Fruit fly (Drosophila melanogaster): ENCODE data around the gene CG17600.

CG17600 gene

DNA sequence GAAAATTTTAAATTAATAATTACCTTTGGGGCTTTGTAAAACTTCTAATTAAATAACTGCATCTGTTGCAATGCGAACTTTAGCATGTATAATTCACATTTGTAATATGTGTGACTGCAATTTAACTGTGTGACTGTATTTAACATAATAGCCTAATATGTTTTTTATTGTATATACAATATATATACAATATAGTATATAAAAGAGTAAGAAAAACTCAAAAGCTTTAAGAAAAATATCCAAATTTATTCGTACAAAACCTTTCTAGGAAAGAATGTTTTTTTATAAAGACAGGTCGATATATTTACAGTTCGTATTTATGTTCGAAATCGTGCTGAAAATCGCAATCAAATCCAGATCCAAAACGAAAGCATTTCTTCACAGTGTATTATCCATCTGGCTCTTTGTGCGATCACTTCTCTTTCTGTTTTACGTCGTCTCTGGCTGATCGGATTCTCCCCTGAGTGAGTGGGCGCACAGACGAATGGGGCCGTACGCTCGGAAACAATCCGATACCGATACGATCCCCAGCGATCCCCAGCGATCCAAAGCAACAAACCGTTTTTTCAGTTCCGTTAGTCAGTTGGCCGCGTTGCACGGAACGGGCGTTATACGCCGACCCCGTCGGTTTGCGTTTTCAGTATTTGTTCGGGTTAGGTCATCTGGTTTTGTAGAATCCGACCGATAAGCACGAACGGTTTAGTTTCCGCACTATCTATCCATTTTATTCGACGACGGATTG lies 23.8 kb upstream of the CG17600 start (continued):
- no peak for TF ChIP-seq dm (GFP tag; optimal IDR thresholded peaks at IDR 0.05)
- TF ChIP-seq nom (GFP tag; optimal IDR thresholded peaks at IDR 0.05), result no peak
- TF ChIP-seq odd (GFP tag; optimal IDR thresholded peaks at IDR 0.05), result peak; percentile 38
- no peak for TF ChIP-seq Bdp1 (GFP tag; optimal IDR thresholded peaks at IDR 0.05)
- TF ChIP-seq Lhr (GFP tag; optimal IDR thresholded peaks at IDR 0.05), result no peak
- TF ChIP-seq p53 (GFP tag; optimal IDR thresholded peaks at IDR 0.05), result no peak
- TF ChIP-seq Taf1 (GFP tag; IDR thresholded peaks at IDR 0.05), result no peak
- TF ChIP-seq aop (GFP tag; IDR thresholded peaks at IDR 0.05), result no peak
- peak; percentile 17 for TF ChIP-seq CG2875 (GFP tag; optimal IDR thresholded peaks at IDR 0.05)
- TF ChIP-seq D19A (tag; optimal IDR thresholded peaks at IDR 0.05), result peak; percentile 62
- TF ChIP-seq CG4707 (GFP tag; optimal IDR thresholded peaks at IDR 0.05), result no peak
- 0 out of 2 replicates have a peak, but pooled peaks have one; percentile 31 for TF ChIP-seq sisA (GFP tag; IDR thresholded peaks at IDR 0.05)
- peak in 1 of 3 experiments; percentile 68 for TF ChIP-seq lola (GFP tag; optimal IDR thresholded peaks at IDR 0.05)
- no peak for TF ChIP-seq GATAe (GFP tag; conservative IDR thresholded peaks at IDR 0.05)
- TF ChIP-seq CG10209 (GFP tag; optimal IDR thresholded peaks at IDR 0.05), result peak; percentile 73
- no peak for TF ChIP-seq NFAT (GFP tag; IDR thresholded peaks at IDR 0.05)

DNA sequence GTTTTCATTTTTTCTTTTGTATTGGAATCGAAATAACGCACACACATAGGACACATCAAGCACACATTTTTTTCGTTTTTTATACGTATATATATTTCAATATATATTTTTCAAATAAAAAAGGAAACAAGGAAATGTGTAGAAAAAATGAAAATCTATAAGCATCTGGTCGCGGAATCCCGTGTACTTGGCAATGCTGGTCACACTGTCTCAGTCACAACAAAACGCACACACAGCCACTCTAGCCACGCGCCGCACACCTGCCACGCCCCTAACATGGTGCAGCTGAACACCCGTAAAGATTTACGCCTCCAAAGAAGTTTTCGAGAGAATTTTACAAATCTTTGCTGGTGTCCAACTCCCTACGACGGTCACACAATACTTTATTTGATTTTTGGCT lies 15.4 kb upstream of the CG17600 start:
- TF ChIP-seq CG2129 (GFP tag; IDR thresholded peaks at IDR 0.05; ENCODE audit: partially characterized antibody), result no peak
- TF ChIP-seq CG3065 (GFP tag; optimal IDR thresholded peaks at IDR 0.05), result peak; percentile 17
- peak; percentile 91 for TF ChIP-seq stwl (tag; optimal IDR thresholded peaks at IDR 0.05)
- TF ChIP-seq sim (GFP tag; IDR thresholded peaks at IDR 0.05), result no peak
- TF ChIP-seq gfzf (GFP tag; optimal IDR thresholded peaks at IDR 0.05), result peak; percentile 30
- no peak for TF ChIP-seq croc (GFP tag; conservative IDR thresholded peaks at IDR 0.05)

DNA sequence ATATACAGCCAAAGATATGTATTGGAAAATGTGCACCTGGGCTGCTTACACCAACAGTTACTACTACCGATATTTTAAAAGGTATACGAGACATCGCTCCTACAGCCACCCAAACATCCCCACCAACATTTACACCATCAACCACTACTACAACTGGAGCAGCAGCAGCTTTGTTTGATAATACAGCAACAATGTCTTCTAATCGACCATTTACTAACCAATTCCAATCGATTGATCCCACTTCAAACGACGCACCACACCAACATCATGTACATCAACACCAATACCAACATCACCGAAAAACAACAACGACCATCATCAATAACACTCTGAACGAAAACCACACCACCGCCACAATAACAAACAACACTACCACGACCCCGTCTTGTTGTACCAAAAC lies 12.8 kb upstream of the CG17600 start:
- TF ChIP-seq CG17912 (GFP tag; optimal IDR thresholded peaks at IDR 0.05) (no peak), CG11723 (GFP tag; optimal IDR thresholded peaks at IDR 0.05) (no peak), cg (GFP tag; optimal IDR thresholded peaks at IDR 0.05) (peak; percentile 47), CG2199 (GFP tag; IDR thresholded peaks at IDR 0.05) (peak; percentile 100), ewg (GFP tag; optimal IDR thresholded peaks at IDR 0.05) (no peak)

DNA sequence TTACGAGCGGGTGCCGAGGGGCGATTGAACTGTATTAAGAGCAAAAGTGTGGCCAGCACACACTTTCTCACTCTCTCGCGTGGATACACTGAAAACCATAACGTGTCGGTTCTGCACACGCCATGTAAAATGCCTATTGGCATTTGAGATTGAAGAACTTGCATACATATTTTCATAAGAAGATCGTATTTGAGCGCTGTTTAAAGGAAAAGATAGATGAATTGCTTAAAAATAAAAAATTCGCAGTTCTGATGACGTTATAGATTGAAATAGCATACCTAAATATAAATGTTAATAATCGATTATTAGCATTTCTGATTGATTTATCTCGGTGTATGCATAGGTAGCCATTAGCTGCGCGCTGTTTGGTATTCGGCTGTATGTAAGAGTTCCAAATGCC lies 5.9 kb upstream of the CG17600 start:
- TF ChIP-seq CG7745 (tag; optimal IDR thresholded peaks at IDR 0.05), result no peak
- TF ChIP-seq Med (GFP tag), result peak; percentile 75
- no peak for TF ChIP-seq MTF-1 (GFP tag; optimal IDR thresholded peaks at IDR 0.05; ENCODE audit: borderline replicate concordance)
- no peak for TF ChIP-seq Dip3 (GFP tag; optimal IDR thresholded peaks at IDR 0.05)
- peak; percentile 2 for TF ChIP-seq CG1602 (GFP tag; optimal IDR thresholded peaks at IDR 0.05)
- TF ChIP-seq CG10209 (GFP tag; optimal IDR thresholded peaks at IDR 0.05), result no peak
- TF ChIP-seq CG3281 (GFP tag; optimal IDR thresholded peaks at IDR 0.05), result no peak
- TF ChIP-seq CG13296 (GFP tag; optimal IDR thresholded peaks at IDR 0.05), result no peak
- TF ChIP-seq CG34422 (GFP tag; IDR thresholded peaks at IDR 0.05), result no peak
- TF ChIP-seq CG32772 (GFP tag; IDR thresholded peaks at IDR 0.05), result no peak
- no peak for TF ChIP-seq vfl (GFP tag; optimal IDR thresholded peaks at IDR 0.05)
- TF ChIP-seq bigmax (GFP tag; optimal IDR thresholded peaks at IDR 0.05), result no peak
- no peak for TF ChIP-seq insv (GFP tag; optimal IDR thresholded peaks at IDR 0.05)
- no peak for TF ChIP-seq CG6765 (GFP tag; optimal IDR thresholded peaks at IDR 0.05)
- peak in 1 of 2 experiments; percentile 3 for TF ChIP-seq Hr78 (GFP tag; optimal IDR thresholded peaks at IDR 0.05)
- TF ChIP-seq NK7.1 (GFP tag; optimal IDR thresholded peaks at IDR 0.05), result no peak
- TF ChIP-seq lmd (GFP tag; IDR thresholded peaks at IDR 0.05), result no peak; the same call in 1 of the 2 replicates
- TF ChIP-seq lbe (GFP tag; optimal IDR thresholded peaks at IDR 0.05), result no peak
- peak; percentile 58 for TF ChIP-seq phol (tag; optimal IDR thresholded peaks at IDR 0.05)
- no peak for TF ChIP-seq trem (tag; optimal IDR thresholded peaks at IDR 0.05)

All from whole organism, embryonic.